Fruit fly (Drosophila melanogaster) S2 (cell line): ENCODE data around the gene uncNacbeta.

Source experiments
- CG8478 ChIP-seq: fragments of >200 bp; optimal IDR thresholded peaks from 2 replicates; lab custom pipeline; 2018
- CTCF ChIP-seq, 2 experiments: fragments of >200 bp; optimal IDR thresholded peaks; 2 replicates each; lab custom pipeline; 2018

uncNacbeta gene

dm6 chr2L:518979-519891 lies 44.4 kb downstream of the uncNacbeta start:
- TF ChIP-seq CG8478 (lab: Kevin White, UChicago), result no peak
- no peak for TF ChIP-seq CTCF (optimal IDR thresholded peaks at IDR 0.05; lab: Kevin White, UChicago)

- TF ChIP-seq CG8478 (lab: Kevin White, UChicago) (no peak), CTCF (optimal IDR thresholded peaks at IDR 0.05; lab: Kevin White, UChicago) (no peak)
Measured at dm6 chr2L:518620-518913, 45.1 kb downstream of the uncNacbeta start.

- TF ChIP-seq CTCF (optimal IDR thresholded peaks at IDR 0.05; lab: Kevin White, UChicago) (no peak), CG8478 (lab: Kevin White, UChicago) (no peak)
Measured at dm6 chr2L:517911-518619, 45.6 kb downstream of the uncNacbeta start.

- TF ChIP-seq CTCF (optimal IDR thresholded peaks at IDR 0.05; lab: Kevin White, UChicago), result no peak
- TF ChIP-seq CG8478 (lab: Kevin White, UChicago), result no peak
Measured at dm6 chr2L:516032-516993, 47.3 kb downstream of the uncNacbeta start.

dm6 chr2L:514124-514818 lies 49.3 kb downstream of the uncNacbeta start:
- TF ChIP-seq CG8478 (lab: Kevin White, UChicago), result no peak
- no peak for TF ChIP-seq CTCF (optimal IDR thresholded peaks at IDR 0.05; lab: Kevin White, UChicago)

- TF ChIP-seq CG8478 (lab: Kevin White, UChicago) (no peak), CTCF (optimal IDR thresholded peaks at IDR 0.05; lab: Kevin White, UChicago) (no peak)
Measured at dm6 chr2L:513035-513434, 50.6 kb downstream of the uncNacbeta start.

- TF ChIP-seq CTCF (optimal IDR thresholded peaks at IDR 0.05; lab: Kevin White, UChicago) (no peak), CG8478 (lab: Kevin White, UChicago) (no peak)
Measured at dm6 chr2L:512028-512427, 51.6 kb downstream of the uncNacbeta start.
